Fruit fly (Drosophila melanogaster): ENCODE data around the gene CG44532.

Gene CG44532

dm6 chrX:9156388-9156823 is 5.5 kb upstream of the CG44532 start, which contains the start of gene His3.3B (continued):
- no peak for TF ChIP-seq croc (GFP tag; conservative IDR thresholded peaks at IDR 0.05)
- no peak for TF ChIP-seq eve (GFP tag; optimal IDR thresholded peaks at IDR 0.05)
- no peak for TF ChIP-seq CG14014 (GFP tag; IDR thresholded peaks at IDR 0.05)
- peak; percentile 0 for TF ChIP-seq caup (GFP tag; optimal IDR thresholded peaks at IDR 0.05; ENCODE audit: severe bottlenecking)
- no peak for TF ChIP-seq CG11696 (GFP tag; IDR thresholded peaks at IDR 0.05)
- no peak for TF ChIP-seq Kr (GFP tag; optimal IDR thresholded peaks at IDR 0.05)
- no peak for TF ChIP-seq CG11093 (GFP tag; IDR thresholded peaks at IDR 0.05)
- no peak for TF ChIP-seq CG14965 (GFP tag; optimal IDR thresholded peaks at IDR 0.05; ENCODE audit: borderline replicate concordance)
- TF ChIP-seq CG12155 (GFP tag; optimal IDR thresholded peaks at IDR 0.05), result peak; percentile 34
- TF ChIP-seq Adf1 (GFP tag; IDR thresholded peaks at IDR 0.05), result no peak
- TF ChIP-seq jigr1 (GFP tag; IDR thresholded peaks at IDR 0.05), result no peak; the same call in 2 of the 3 replicates
- TF ChIP-seq peb (GFP tag; IDR thresholded peaks at IDR 0.05), result no peak
- no peak for TF ChIP-seq jing (GFP tag; optimal IDR thresholded peaks at IDR 0.05)
- no peak for TF ChIP-seq CG17359 (tag; optimal IDR thresholded peaks at IDR 0.05)
- no peak for TF ChIP-seq Sin3A (optimal IDR thresholded peaks at IDR 0.05)
- TF ChIP-seq CG11247 (GFP tag; IDR thresholded peaks at IDR 0.05), result no peak
- TF ChIP-seq Mes4 (GFP tag; optimal IDR thresholded peaks at IDR 0.05), result no peak
- TF ChIP-seq NC2β (GFP tag; optimal IDR thresholded peaks at IDR 0.05), result no peak
- TF ChIP-seq CG16815 (GFP tag; optimal IDR thresholded peaks at IDR 0.05), result no peak
- TF ChIP-seq Dek (tag; optimal IDR thresholded peaks at IDR 0.05), result no peak
- no peak for TF ChIP-seq CG14860 (GFP tag; IDR thresholded peaks at IDR 0.05; ENCODE audit: partially characterized antibody)
- TF ChIP-seq CG2120 (GFP tag; optimal IDR thresholded peaks at IDR 0.05), result no peak
- TF ChIP-seq CG4730 (GFP tag; IDR thresholded peaks at IDR 0.05), result no peak
- TF ChIP-seq jumu (GFP tag; optimal IDR thresholded peaks at IDR 0.05), result no peak
- TF ChIP-seq vnd (GFP tag; IDR thresholded peaks at IDR 0.05; ENCODE audit: partially characterized antibody), result no peak
- no peak for TF ChIP-seq CG6813 (GFP tag; optimal IDR thresholded peaks at IDR 0.05)
- peak; percentile 4 for TF ChIP-seq CG16863 (GFP tag; optimal IDR thresholded peaks at IDR 0.05)
- no peak for TF ChIP-seq br (optimal IDR thresholded peaks at IDR 0.05)
- no peak for TF ChIP-seq CG10366 (GFP tag; IDR thresholded peaks at IDR 0.05)
- TF ChIP-seq crol (GFP tag; IDR thresholded peaks at IDR 0.05), result no peak
- TF ChIP-seq CG2875 (GFP tag; optimal IDR thresholded peaks at IDR 0.05), result no peak
- TF ChIP-seq sim (GFP tag; IDR thresholded peaks at IDR 0.05), result no peak
- no peak for TF ChIP-seq Dip2 (GFP tag; IDR thresholded peaks at IDR 0.05)
- TF ChIP-seq bab2 (GFP tag; optimal IDR thresholded peaks at IDR 0.05), result no peak
- no peak for TF ChIP-seq CG3726 (GFP tag; IDR thresholded peaks at IDR 0.05)
- TF ChIP-seq CG7786 (GFP tag; optimal IDR thresholded peaks at IDR 0.05), result no peak
- TF ChIP-seq h (optimal IDR thresholded peaks at IDR 0.05), result no peak
- no peak for TF ChIP-seq pb (GFP tag; optimal IDR thresholded peaks at IDR 0.05)
- peak; percentile 22 for TF ChIP-seq odd (GFP tag; optimal IDR thresholded peaks at IDR 0.05)
- no peak for TF ChIP-seq lov (optimal IDR thresholded peaks at IDR 0.05)
- no peak for TF ChIP-seq lov (GFP tag; IDR thresholded peaks at IDR 0.05)
- TF ChIP-seq Rx (GFP tag; IDR thresholded peaks at IDR 0.05), result no peak
- TF ChIP-seq CG18599 (GFP tag; optimal IDR thresholded peaks at IDR 0.05), result peak; percentile 38
- TF ChIP-seq Ada2b (GFP tag; IDR thresholded peaks at IDR 0.05), result no peak
- no peak for TF ChIP-seq Trl (optimal IDR thresholded peaks at IDR 0.05)
- peak; percentile 5 for TF ChIP-seq Trl (GFP tag; optimal IDR thresholded peaks at IDR 0.05)
- TF ChIP-seq E2f1 (GFP tag; IDR thresholded peaks at IDR 0.05), result no peak
- peak; percentile 21; the same call in 1 of the 2 replicates for TF ChIP-seq bbx (GFP tag; IDR thresholded peaks at IDR 0.05; ENCODE audit: partially characterized antibody)
- no peak for TF ChIP-seq Lpt (GFP tag; optimal IDR thresholded peaks at IDR 0.05)
- no peak for TF ChIP-seq CG17186 (GFP tag; optimal IDR thresholded peaks at IDR 0.05)
- TF ChIP-seq CG1024 (GFP tag; IDR thresholded peaks at IDR 0.05), result no peak
- TF ChIP-seq CG1233 (GFP tag; optimal IDR thresholded peaks at IDR 0.05), result no peak
- TF ChIP-seq wor (GFP tag; IDR thresholded peaks at IDR 0.05), result no peak
- no peak for TF ChIP-seq CoRest (tag; optimal IDR thresholded peaks at IDR 0.05)
